Worm (Caenorhabditis elegans): ENCODE measurements around the gene hmg-12.

hmg-12 gene

ce11 chrII:11879784-11880183 is 36.5 kb upstream of the hmg-12 start (continued):
- TF ChIP-seq lin-1 (GFP tag; IDR thresholded peaks at IDR 0.05), result no peak
- peak in 1 of 2 experiments; percentile 22 for TF ChIP-seq unc-62 (GFP tag; optimal IDR thresholded peaks at IDR 0.05 in 1 of 2)
- no peak for TF ChIP-seq unc-62 (tag; optimal IDR thresholded peaks at IDR 0.05)
- no peak for TF ChIP-seq Y75B8A.6 (GFP tag; IDR thresholded peaks at IDR 0.05)
- no peak for TF ChIP-seq attf-4 (tag; optimal IDR thresholded peaks at IDR 0.05)
- TF ChIP-seq daf-12 (tag; optimal IDR thresholded peaks at IDR 0.05), result no peak
- no peak for TF ChIP-seq nhr-237 (tag; optimal IDR thresholded peaks at IDR 0.05)
- TF ChIP-seq mdl-1 (tag; optimal IDR thresholded peaks at IDR 0.05), result no peak

DNA sequence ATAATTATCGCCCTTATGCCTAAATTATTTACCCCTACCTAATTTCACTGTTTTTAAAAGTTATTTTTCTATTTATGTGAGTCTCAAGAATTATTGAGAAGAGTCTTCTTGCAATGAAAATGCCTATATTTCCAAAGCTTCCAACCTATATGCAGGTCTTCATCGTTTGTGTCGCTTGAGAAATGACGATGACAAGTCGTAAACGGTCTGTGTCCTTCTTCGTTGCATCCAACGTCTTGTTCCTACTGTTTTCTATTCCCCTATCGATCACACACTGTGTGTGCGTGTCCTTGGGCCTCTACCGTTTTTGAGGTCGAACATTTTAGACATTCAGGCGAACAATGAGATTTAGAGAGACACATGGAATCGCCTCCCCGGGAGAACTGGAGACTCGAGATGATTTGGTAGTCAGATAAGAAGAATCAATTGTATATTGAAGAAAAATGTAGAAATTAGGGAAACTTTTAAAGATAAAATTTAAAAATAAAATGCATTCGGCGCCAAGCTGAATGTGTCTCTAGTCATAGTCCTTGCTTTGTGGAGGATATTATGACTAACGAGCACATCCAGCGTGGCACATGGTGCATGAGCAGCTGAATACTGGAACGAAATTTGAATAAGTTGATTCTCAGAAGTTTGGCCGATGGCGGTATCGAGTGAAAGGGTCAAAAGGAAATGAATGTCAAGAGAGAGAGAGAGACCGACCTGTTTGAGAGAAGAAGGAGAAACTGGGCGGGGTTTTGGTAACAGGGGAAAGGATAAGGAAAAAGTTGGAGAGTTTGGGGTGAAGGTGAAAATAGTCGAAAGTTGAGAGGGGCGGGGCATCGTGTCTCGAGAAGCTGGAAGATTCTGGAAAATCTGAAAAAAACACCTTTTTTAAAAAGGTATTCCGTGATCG is 35.6 kb upstream of the hmg-12 start:
- TF ChIP-seq set-16 (GFP tag; IDR thresholded peaks at IDR 0.05) (no peak), zip-11 (GFP tag; IDR thresholded peaks at IDR 0.05) (0 out of 2 replicates have a peak, but pooled peaks have one; percentile 26), fkh-10 (GFP tag; optimal IDR thresholded peaks at IDR 0.05) (no peak), nhr-11 (tag; optimal IDR thresholded peaks at IDR 0.05) (no peak), lim-7 (GFP tag; IDR thresholded peaks at IDR 0.05) (0 out of 2 replicates have a peak, but pooled peaks have one; percentile 68), nhr-76 (tag; optimal IDR thresholded peaks at IDR 0.05) (no peak), snpc-1.2 (GFP tag; IDR thresholded peaks at IDR 0.05) (peak; percentile 7; the same call in 1 of the 2 replicates), pqm-1 (tag; optimal IDR thresholded peaks at IDR 0.05) (no peak), php-3 (GFP tag; IDR thresholded peaks at IDR 0.05) (no peak), madf-5 (GFP tag; IDR thresholded peaks at IDR 0.05) (peak in 1 of 2 experiments; percentile 70; a peak in 1 of 4 replicates), F49E8.2 (tag; optimal IDR thresholded peaks at IDR 0.05; ENCODE audit: borderline replicate concordance) (peak; percentile 83), sdz-12 (GFP tag; optimal IDR thresholded peaks at IDR 0.05) (no peak), Y105C5A.15 (GFP tag; IDR thresholded peaks at IDR 0.05) (peak; percentile 71; the same call in 1 of the 2 replicates), egl-43 (GFP tag; IDR thresholded peaks at IDR 0.05) (no peak), ceh-32 (tag; optimal IDR thresholded peaks at IDR 0.05; ENCODE audit: poor library complexity) (no peak), nhr-111 (GFP tag; optimal IDR thresholded peaks at IDR 0.05) (no peak), mes-2 (tag; optimal IDR thresholded peaks at IDR 0.05; ENCODE audit: poor library complexity, severe bottlenecking) (peak; percentile 32), spr-1 (tag; optimal IDR thresholded peaks at IDR 0.05) (peak; percentile 35), F44E2.7 (GFP tag; IDR thresholded peaks at IDR 0.05) (no peak), mxl-2 (GFP tag; conservative IDR thresholded peaks at IDR 0.05) (peak; percentile 21; the same call in 1 of the 2 replicates), hlh-30 (tag; optimal IDR thresholded peaks at IDR 0.05; ENCODE audit: insufficient read depth) (no peak), F10B5.3 (tag; optimal IDR thresholded peaks at IDR 0.05) (no peak), lin-15B (tag; optimal IDR thresholded peaks at IDR 0.05) (no peak), F26F4.8 (GFP tag; conservative IDR thresholded peaks at IDR 0.05) (no peak), lin-39 (tag; optimal IDR thresholded peaks at IDR 0.05) (no peak), madf-9 (GFP tag; conservative IDR thresholded peaks at IDR 0.05) (no peak), nhr-102 (tag; optimal IDR thresholded peaks at IDR 0.05) (no peak), zfp-3 (GFP tag; conservative IDR thresholded peaks at IDR 0.05) (no peak), lin-13 (GFP tag; optimal IDR thresholded peaks at IDR 0.05) (no peak), D1046.2 (GFP tag; IDR thresholded peaks at IDR 0.05) (peak; percentile 59; the same call in 1 of the 2 replicates), zip-2 (tag; optimal IDR thresholded peaks at IDR 0.05) (no peak), spr-3 (GFP tag; optimal IDR thresholded peaks at IDR 0.05) (no peak), zag-1 (tag; optimal IDR thresholded peaks at IDR 0.05) (no peak), nhr-6 (tag; optimal IDR thresholded peaks at IDR 0.05) (no peak), arid-1 (GFP tag; conservative IDR thresholded peaks at IDR 0.05) (peak; percentile 52; the same call in 1 of the 2 replicates), unc-39 (tag; optimal IDR thresholded peaks at IDR 0.05) (no peak), daf-16 (GFP tag; optimal IDR thresholded peaks at IDR 0.05) (peak in 1 of 2 experiments; percentile 19), daf-16 (tag; optimal IDR thresholded peaks at IDR 0.05) (no peak), tra-1 (GFP tag; IDR thresholded peaks at IDR 0.05) (0 out of 2 replicates have a peak, but pooled peaks have one; percentile 12), snpc-4 (tag; optimal IDR thresholded peaks at IDR 0.05) (no peak), ceh-82 (tag; optimal IDR thresholded peaks at IDR 0.05) (no peak)

Data from whole organism, L4 larva.